Worm (Caenorhabditis elegans) whole organism, L4 larva: ENCODE results near the gene F10E9.7.

Experiments used
- F10B5.3 ChIP-seq: sonication (generic microtip); optimal IDR thresholded peaks from 2 replicates; lab custom pipeline; 2016; ENCODE audit warnings: mild to moderate bottlenecking, missing genetic modification characterization, missing compliant biosample characterization
- Y105C5A.15 ChIP-seq: fragments of 200-800 bp; sonication (Bioruptor generic); IDR thresholded peaks from 2 replicates; pipeline ENCODE4 v1.3.6; 2022; ENCODE audit warnings: missing genetic modification characterization, missing compliant biosample characterization
- Y75B8A.6 ChIP-seq: fragments of 200-800 bp; sonication (Bioruptor generic); IDR thresholded peaks from 2 replicates; pipeline ENCODE4 v1.3.6; 2022; ENCODE audit warnings: missing genetic modification reagents, missing genetic modification characterization, missing compliant biosample characterization
- aha-1 ChIP-seq: fragments of 150-350 bp; peaks from one replicate; lab custom pipeline; 2014; ENCODE audit warnings: missing biosample characterization, missing genetic modification characterization
- aly-2 ChIP-seq: sonication (generic microtip); optimal IDR thresholded peaks from 2 replicates; lab custom pipeline; 2018; ENCODE audit warnings: missing biosample characterization, missing genetic modification characterization
- ama-1 ChIP-seq: fragments of 150-350 bp; optimal IDR thresholded peaks from 2 replicates; lab custom pipeline; 2014; ENCODE audit warnings: inconsistent platforms, mixed read lengths
- arid-1 ChIP-seq: fragments of 200-800 bp; sonication (Bioruptor generic); conservative IDR thresholded peaks from 2 replicates; pipeline ENCODE4 v1.3.6; 2022; ENCODE audit warnings: missing genetic modification reagents, missing genetic modification characterization, missing compliant biosample characterization
- ceh-28 ChIP-seq: fragments of 150-350 bp; optimal IDR thresholded peaks from 2 replicates; lab custom pipeline; 2014; ENCODE audit warnings: missing biosample characterization, missing genetic modification reagents, missing genetic modification characterization
- cey-2 ChIP-seq: sonication (generic microtip); optimal IDR thresholded peaks from 3 replicates; lab custom pipeline; 2017; ENCODE audit warnings: missing genetic modification characterization, mild to moderate bottlenecking, missing compliant biosample characterization, antibody characterized with exemption, borderline replicate concordance; ENCODE audit not compliant: insufficient read depth
- daf-16 ChIP-seq, 3 experiments: sonication (generic microtip); optimal IDR thresholded peaks; 2 replicates each; lab custom pipeline; 2016 to 2017; ENCODE audit warnings: missing genetic modification characterization in 3 of 3, missing genetic modification reagents in 3 of 3, mild to moderate bottlenecking in 2 of 3, missing compliant biosample characterization in 2 of 3, missing biosample characterization in 1 of 3, moderate library complexity in 1 of 3
- dpl-1 ChIP-seq: fragments of 150-350 bp; optimal IDR thresholded peaks from 2 replicates; lab custom pipeline; 2014; ENCODE audit warnings: missing biosample characterization, missing genetic modification reagents, missing genetic modification characterization
- duxl-1 ChIP-seq: sonication (generic microtip); optimal IDR thresholded peaks from 2 replicates; lab custom pipeline; 2016; ENCODE audit warnings: mild to moderate bottlenecking, missing genetic modification characterization, moderate library complexity, missing compliant biosample characterization; ENCODE audit not compliant: poor library complexity
- egl-27 ChIP-seq: sonication (generic microtip); optimal IDR thresholded peaks from 3 replicates; lab custom pipeline; 2017; ENCODE audit warnings: missing biosample characterization, missing genetic modification reagents, missing genetic modification characterization
- fkh-10 ChIP-seq: fragments of 150-350 bp; optimal IDR thresholded peaks from 2 replicates; lab custom pipeline; 2014; ENCODE audit warnings: missing biosample characterization, missing genetic modification reagents, missing genetic modification characterization
- gei-8 ChIP-seq: fragments of 200-800 bp; sonication (Bioruptor generic); optimal IDR thresholded peaks from 2 replicates; lab custom pipeline; 2018; ENCODE audit warnings: mild to moderate bottlenecking, missing genetic modification characterization, missing compliant biosample characterization
- hlh-11 ChIP-seq: fragments of 200-800 bp; sonication (Bioruptor generic); optimal IDR thresholded peaks from 2 replicates; lab custom pipeline; 2018; ENCODE audit warnings: mild to moderate bottlenecking, missing genetic modification characterization, missing compliant biosample characterization
- jun-1 ChIP-seq: fragments of 150-350 bp; optimal IDR thresholded peaks from 2 replicates; lab custom pipeline; 2014; ENCODE audit warnings: missing biosample characterization, missing genetic modification reagents, missing genetic modification characterization
- lim-7 ChIP-seq: fragments of 200-800 bp; sonication (Bioruptor generic); IDR thresholded peaks from 2 replicates; pipeline ENCODE4 v1.3.6; 2022; ENCODE audit warnings: missing genetic modification characterization, missing compliant biosample characterization
- lin-13 ChIP-seq: fragments of 150-350 bp; optimal IDR thresholded peaks from 2 replicates; lab custom pipeline; 2014; ENCODE audit warnings: missing biosample characterization, missing genetic modification reagents, missing genetic modification characterization
- lin-29 ChIP-seq: fragments of 200-800 bp; sonication (Bioruptor generic); IDR thresholded peaks from 2 replicates; pipeline ENCODE4 v1.3.6; 2022; ENCODE audit warnings: missing genetic modification reagents, missing genetic modification characterization, missing compliant biosample characterization
- lin-38 ChIP-seq: fragments of 200-800 bp; sonication (Bioruptor generic); IDR thresholded peaks from 2 replicates; pipeline ENCODE4 v1.3.6; 2022; ENCODE audit warnings: missing genetic modification reagents, missing genetic modification characterization, missing compliant biosample characterization
- lir-3 ChIP-seq: sonication (generic microtip); optimal IDR thresholded peaks from 2 replicates; lab custom pipeline; 2016; ENCODE audit warnings: mild to moderate bottlenecking, missing genetic modification characterization, missing compliant biosample characterization
- lsy-2 ChIP-seq, 2 experiments: fragments of 150-350 bp in 1 of 2; sonication (generic microtip) in 1 of 2; optimal IDR thresholded peaks; 2 replicates each; lab custom pipeline; 2014 to 2017; ENCODE audit warnings: missing biosample characterization in 2 of 2, missing genetic modification characterization in 2 of 2
- madf-9 ChIP-seq: fragments of 200-800 bp; sonication (Bioruptor generic); conservative IDR thresholded peaks from 2 replicates; pipeline ENCODE4 v1.3.6; 2022; ENCODE audit warnings: missing genetic modification reagents, missing genetic modification characterization, missing compliant biosample characterization
- mxl-2 ChIP-seq: fragments of 200-800 bp; sonication (Bioruptor generic); conservative IDR thresholded peaks from 2 replicates; pipeline ENCODE4 v1.3.6; 2022; ENCODE audit warnings: missing genetic modification reagents, missing genetic modification characterization, missing compliant biosample characterization
- nhr-10 ChIP-seq: fragments of 150-350 bp; optimal IDR thresholded peaks from 2 replicates; lab custom pipeline; 2014; ENCODE audit warnings: missing biosample characterization, missing genetic modification characterization
- nhr-102 ChIP-seq: sonication (generic microtip); optimal IDR thresholded peaks from 2 replicates; lab custom pipeline; 2016; ENCODE audit warnings: mild to moderate bottlenecking, missing genetic modification characterization, moderate library complexity, missing compliant biosample characterization
- nhr-41 ChIP-seq: fragments of 200-800 bp; sonication (Bioruptor generic); IDR thresholded peaks from 2 replicates; pipeline ENCODE4 v1.3.6; 2022; ENCODE audit warnings: missing genetic modification reagents, missing genetic modification characterization, missing compliant biosample characterization
- nhr-42 ChIP-seq: fragments of 200-800 bp; sonication (Bioruptor generic); IDR thresholded peaks from 2 replicates; pipeline ENCODE4 v1.3.6; 2022; ENCODE audit warnings: missing genetic modification characterization, missing compliant biosample characterization
- nhr-77 ChIP-seq: fragments of 150-350 bp; optimal IDR thresholded peaks from 2 replicates; lab custom pipeline; 2014; ENCODE audit warnings: missing biosample characterization, missing genetic modification characterization
- php-3 ChIP-seq: fragments of 200-800 bp; sonication (Bioruptor generic); IDR thresholded peaks from 2 replicates; pipeline ENCODE4 v1.3.6; 2022; ENCODE audit warnings: missing genetic modification reagents, missing genetic modification characterization, missing compliant biosample characterization
- pqm-1 ChIP-seq: sonication (generic microtip); optimal IDR thresholded peaks from 2 replicates; lab custom pipeline; 2017; ENCODE audit warnings: missing biosample characterization, missing genetic modification characterization
- snpc-1.2 ChIP-seq: fragments of 200-800 bp; sonication (Bioruptor generic); IDR thresholded peaks from 2 replicates; pipeline ENCODE4 v1.3.6; 2022; ENCODE audit warnings: missing genetic modification reagents, missing genetic modification characterization, missing compliant biosample characterization
- spr-1 ChIP-seq: sonication (generic microtip); optimal IDR thresholded peaks from 2 replicates; lab custom pipeline; 2016; ENCODE audit warnings: mild to moderate bottlenecking, missing genetic modification characterization, missing compliant biosample characterization
- unc-39 ChIP-seq: sonication (generic microtip); optimal IDR thresholded peaks from 2 replicates; lab custom pipeline; 2017; ENCODE audit warnings: missing biosample characterization, missing genetic modification characterization
- unc-62 ChIP-seq, 3 experiments: fragments of 150-350 bp in 1 of 3; sonication (generic microtip); optimal IDR thresholded peaks in 2 of 3; peaks in 1 of 3; 1 replicate in 1 of 3; 2 replicates in 2 of 3; lab custom pipeline; 2014 to 2017; ENCODE audit warnings: missing biosample characterization in 3 of 3, missing genetic modification characterization in 3 of 3, missing genetic modification reagents in 3 of 3, missing genotype in 1 of 3
- vab-7 ChIP-seq: fragments of 200-800 bp; sonication (Bioruptor generic); IDR thresholded peaks from 2 replicates; pipeline ENCODE4 v1.3.6; 2022; ENCODE audit warnings: missing genetic modification reagents, missing genetic modification characterization, missing compliant biosample characterization
- zfp-2 ChIP-seq: sonication (generic microtip); optimal IDR thresholded peaks from 2 replicates; lab custom pipeline; 2016; ENCODE audit warnings: mild to moderate bottlenecking, missing genetic modification characterization, missing compliant biosample characterization
- zfp-3 ChIP-seq: fragments of 200-800 bp; sonication (Bioruptor generic); conservative IDR thresholded peaks from 2 replicates; pipeline ENCODE4 v1.3.6; 2022; ENCODE audit warnings: missing genetic modification reagents, missing genetic modification characterization, missing compliant biosample characterization
- ztf-7 ChIP-seq: fragments of 150-350 bp; optimal IDR thresholded peaks from 2 replicates; lab custom pipeline; 2014; ENCODE audit warnings: missing biosample characterization, missing genetic modification characterization

The F10E9.7 gene

ce11 chrIII:8299734-8300133, 7.5 kb downstream of the F10E9.7 start (continued):
- TF ChIP-seq php-3: 0 out of 2 replicates have a peak, but pooled peaks have one; percentile 43
- TF ChIP-seq lsy-2 (tag; optimal IDR thresholded peaks at IDR 0.05; lab: Kevin White, UChicago): no peak
- TF ChIP-seq lin-38: no peak
- TF ChIP-seq aha-1 (tag; lab: Kevin White, UChicago): peak; percentile 52
- no peak for TF ChIP-seq arid-1
- no peak for TF ChIP-seq snpc-1.2 (GFP tag; lab: Robert Waterston, UW)
- no peak for TF ChIP-seq lin-13 (GFP tag; lab: Kevin White, UChicago)
- TF ChIP-seq ztf-7 (tag; lab: Kevin White, UChicago): no peak
- peak; percentile 14 for TF ChIP-seq nhr-77 (tag; lab: Kevin White, UChicago)
- peak; percentile 67 for TF ChIP-seq pqm-1 (tag; lab: Kevin White, UChicago)

ce11 chrIII:8299078-8299587, 8.1 kb downstream of the F10E9.7 start:
- TF ChIP-seq egl-27 (tag; lab: Kevin White, UChicago): no peak
- TF ChIP-seq lim-7 (GFP tag; lab: Robert Waterston, UW): no peak
- TF ChIP-seq php-3: no peak
- no peak for TF ChIP-seq lir-3 (tag; lab: Kevin White, UChicago)
- no peak for TF ChIP-seq unc-39 (tag; lab: Kevin White, UChicago)
- TF ChIP-seq ceh-28 (tag; lab: Kevin White, UChicago): no peak
- TF ChIP-seq nhr-42 (GFP tag; lab: Robert Waterston, UW): no peak
- no peak for TF ChIP-seq nhr-41 (GFP tag; lab: Robert Waterston, UW)
- no peak for TF ChIP-seq ama-1 (lab: Kevin White, UChicago)
- TF ChIP-seq nhr-10: no peak
- no peak for TF ChIP-seq vab-7 (GFP tag; lab: Robert Waterston, UW)
- TF ChIP-seq zfp-2 (tag; lab: Kevin White, UChicago): no peak
- TF ChIP-seq jun-1: no peak
- no peak for TF ChIP-seq Y75B8A.6
- TF ChIP-seq madf-9: no peak
- TF ChIP-seq Y105C5A.15 (GFP tag; lab: Robert Waterston, UW): no peak
- no peak for TF ChIP-seq dpl-1 (GFP tag; lab: Kevin White, UChicago)

ce11 chrIII:8298216-8298920, 8.9 kb downstream of the F10E9.7 start:
- TF ChIP-seq zfp-3 (GFP tag; lab: Robert Waterston, UW) (no peak), duxl-1 (tag; lab: Kevin White, UChicago) (no peak), gei-8 (GFP tag; lab: Kevin White, UChicago) (no peak), nhr-102 (no peak), cey-2 (tag; lab: Kevin White, UChicago) (no peak), zfp-2 (tag; lab: Kevin White, UChicago) (no peak), jun-1 (no peak), lin-29 (GFP tag; lab: Robert Waterston, UW) (no peak), spr-1 (tag; lab: Kevin White, UChicago) (no peak), daf-16 (GFP tag; optimal IDR thresholded peaks at IDR 0.05; lab: Kevin White, UChicago) (no peak), daf-16 (tag; optimal IDR thresholded peaks at IDR 0.05; lab: Kevin White, UChicago) (peak; percentile 36), hlh-11 (tag; lab: Kevin White, UChicago) (peak; percentile 1), F10B5.3 (tag; lab: Kevin White, UChicago) (no peak), lir-3 (tag; lab: Kevin White, UChicago) (no peak), php-3 (peak; percentile 58; the same call in 1 of the 2 replicates), aha-1 (tag; lab: Kevin White, UChicago) (peak; percentile 88), dpl-1 (GFP tag; lab: Kevin White, UChicago) (no peak), unc-62 (GFP tag; optimal IDR thresholded peaks at IDR 0.05 in 1 of 2; lab: Kevin White, UChicago) (peak in 1 of 2 experiments; percentile 54), unc-62 (tag; optimal IDR thresholded peaks at IDR 0.05; lab: Kevin White, UChicago) (no peak), mxl-2 (GFP tag; lab: Robert Waterston, UW) (no peak), aly-2 (tag; lab: Kevin White, UChicago) (no peak), fkh-10 (GFP tag; lab: Kevin White, UChicago) (no peak), nhr-10 (no peak)
